Fruit fly (Drosophila melanogaster) whole organism, adult: ENCODE data around the gene CG9926.

Source experiments
- CG12768 ChIP-seq: fragments of 200-800 bp; sonication (Bioruptor generic); optimal IDR thresholded peaks from 2 replicates; lab custom pipeline; 2017; ENCODE audit warnings: missing biosample characterization, missing genetic modification characterization, mild to moderate bottlenecking, moderate library complexity, missing genetic modification reagents
- CG14711 ChIP-seq: fragments of 200-800 bp; sonication (Bioruptor generic); optimal IDR thresholded peaks from 2 replicates; lab custom pipeline; 2018; ENCODE audit warnings: missing biosample characterization, mild to moderate bottlenecking, missing genetic modification characterization, moderate library complexity
- CG1620 ChIP-seq: fragments of 200-800 bp; sonication (Bioruptor generic); optimal IDR thresholded peaks from 2 replicates; lab custom pipeline; 2016; ENCODE audit warnings: missing biosample characterization, missing genetic modification characterization
- Crg-1 ChIP-seq: fragments of 200-800 bp; sonication (Bioruptor generic); optimal IDR thresholded peaks from 2 replicates; lab custom pipeline; 2016; ENCODE audit warnings: missing biosample characterization, missing genetic modification characterization
- bab1 ChIP-seq: fragments of 200-800 bp; sonication (Bioruptor generic); optimal IDR thresholded peaks from 3 replicates; lab custom pipeline; 2019; ENCODE audit warnings: missing biosample characterization, mild to moderate bottlenecking, missing genetic modification characterization, moderate library complexity
- cic ChIP-seq: fragments of 200-800 bp; sonication (Bioruptor generic); optimal IDR thresholded peaks from 2 replicates; lab custom pipeline; 2017; ENCODE audit warnings: missing biosample characterization, mild to moderate bottlenecking, missing genetic modification characterization, moderate library complexity
- cnc ChIP-seq, 2 experiments: fragments of >200 bp; optimal IDR thresholded peaks; 2 replicates each; lab custom pipeline; 2017
- pad ChIP-seq: fragments of 200-800 bp; sonication (Bioruptor generic); optimal IDR thresholded peaks from 3 replicates; lab custom pipeline; 2017; ENCODE audit warnings: missing biosample characterization, missing genetic modification characterization, mild to moderate bottlenecking, moderate library complexity, missing genetic modification reagents
- tj ChIP-seq: fragments of 200-800 bp; sonication (Bioruptor generic); optimal IDR thresholded peaks from 3 replicates; lab custom pipeline; 2017; ENCODE audit warnings: missing biosample characterization, mild to moderate bottlenecking, missing genetic modification characterization, moderate library complexity

- TF ChIP-seq CG1620 (no peak), pad (GFP tag; lab: Kevin White, UChicago) (no peak), CG14711 (no peak), cnc (optimal IDR thresholded peaks at IDR 0.05; lab: Kevin White, UChicago) (no peak), tj (GFP tag; lab: Kevin White, UChicago) (no peak), Crg-1 (GFP tag; lab: Kevin White, UChicago) (no peak), cic (GFP tag; lab: Kevin White, UChicago) (no peak), CG12768 (GFP tag; lab: Kevin White, UChicago) (no peak), bab1 (GFP tag; lab: Kevin White, UChicago) (no peak)
Observed at dm6 chr3R:13989453-13989852, 38.5 kb upstream of the CG9926 start.
